Worm (Caenorhabditis elegans) whole organism, L4 larva: ENCODE data around the gene ndub-3.

Experiments used
- D1046.2 ChIP-seq: fragments of 200-800 bp; sonication (Bioruptor generic); IDR thresholded peaks from 2 replicates; pipeline ENCODE4 v1.3.6; 2022; ENCODE audit warnings: missing genetic modification characterization, missing compliant biosample characterization
- F44E2.7 ChIP-seq: fragments of 200-800 bp; sonication (Bioruptor generic); IDR thresholded peaks from 2 replicates; pipeline ENCODE4 v2.1.2; 2022; ENCODE audit warnings: missing genetic modification characterization, missing compliant biosample characterization
- ama-1 ChIP-seq: fragments of 150-350 bp; optimal IDR thresholded peaks from 2 replicates; lab custom pipeline; 2014; ENCODE audit warnings: inconsistent platforms, mixed read lengths
- ceh-44 ChIP-seq: fragments of 200-800 bp; sonication (Bioruptor generic); IDR thresholded peaks from 2 replicates; pipeline ENCODE4 v1.3.6; 2022; ENCODE audit warnings: missing genetic modification reagents, missing genetic modification characterization, missing compliant biosample characterization
- ceh-62 ChIP-seq: sonication (generic microtip); optimal IDR thresholded peaks from 2 replicates; lab custom pipeline; 2017; ENCODE audit warnings: missing biosample characterization, missing genetic modification characterization
- ces-1 ChIP-seq: fragments of 150-350 bp; sonication (generic microtip); optimal IDR thresholded peaks from 4 replicates; lab custom pipeline; 2014; ENCODE audit warnings: missing biosample characterization, missing genetic modification reagents, missing genetic modification characterization
- cey-2 ChIP-seq: sonication (generic microtip); optimal IDR thresholded peaks from 3 replicates; lab custom pipeline; 2017; ENCODE audit warnings: missing genetic modification characterization, mild to moderate bottlenecking, missing compliant biosample characterization, antibody characterized with exemption, borderline replicate concordance; ENCODE audit not compliant: insufficient read depth
- daf-12 ChIP-seq: fragments of 150-350 bp; optimal IDR thresholded peaks from 2 replicates; lab custom pipeline; 2014; ENCODE audit warnings: missing biosample characterization, missing genetic modification reagents, missing genetic modification characterization
- daf-16 ChIP-seq, 3 experiments: sonication (generic microtip); optimal IDR thresholded peaks; 2 replicates each; lab custom pipeline; 2016 to 2017; ENCODE audit warnings: missing genetic modification characterization in 3 of 3, missing genetic modification reagents in 3 of 3, mild to moderate bottlenecking in 2 of 3, missing compliant biosample characterization in 2 of 3, missing biosample characterization in 1 of 3, moderate library complexity in 1 of 3
- dpl-1 ChIP-seq: fragments of 150-350 bp; optimal IDR thresholded peaks from 2 replicates; lab custom pipeline; 2014; ENCODE audit warnings: missing biosample characterization, missing genetic modification reagents, missing genetic modification characterization
- duxl-1 ChIP-seq: sonication (generic microtip); optimal IDR thresholded peaks from 2 replicates; lab custom pipeline; 2016; ENCODE audit warnings: mild to moderate bottlenecking, missing genetic modification characterization, moderate library complexity, missing compliant biosample characterization; ENCODE audit not compliant: poor library complexity
- dve-1 ChIP-seq: sonication (generic microtip); optimal IDR thresholded peaks from 2 replicates; lab custom pipeline; 2017; ENCODE audit warnings: antibody characterized with exemption, mild to moderate bottlenecking, missing genetic modification characterization, missing compliant biosample characterization; ENCODE audit not compliant: insufficient read depth
- hif-1 ChIP-seq, 2 experiments: sonication (generic microtip); optimal IDR thresholded peaks; 2 replicates each; lab custom pipeline; 2016 to 2017; ENCODE audit warnings: missing compliant biosample characterization in 2 of 2, missing genetic modification characterization in 2 of 2, missing genetic modification reagents in 2 of 2, missing genotype in 2 of 2, mild to moderate bottlenecking in 1 of 2
- hlh-11 ChIP-seq: fragments of 200-800 bp; sonication (Bioruptor generic); optimal IDR thresholded peaks from 2 replicates; lab custom pipeline; 2018; ENCODE audit warnings: mild to moderate bottlenecking, missing genetic modification characterization, missing compliant biosample characterization
- hlh-30 ChIP-seq: sonication (generic microtip); optimal IDR thresholded peaks from 2 replicates; lab custom pipeline; 2017; ENCODE audit warnings: antibody characterized with exemption, mild to moderate bottlenecking, missing genetic modification characterization, missing compliant biosample characterization; ENCODE audit not compliant: insufficient read depth
- hmg-1.1 ChIP-seq: fragments of 200-800 bp; sonication (Bioruptor generic); IDR thresholded peaks from 2 replicates; pipeline ENCODE4 v1.3.6; 2022; ENCODE audit warnings: missing genetic modification reagents, missing genetic modification characterization, missing compliant biosample characterization
- lin-38 ChIP-seq: fragments of 200-800 bp; sonication (Bioruptor generic); IDR thresholded peaks from 2 replicates; pipeline ENCODE4 v1.3.6; 2022; ENCODE audit warnings: missing genetic modification reagents, missing genetic modification characterization, missing compliant biosample characterization
- lin-39 ChIP-seq: fragments of 150-350 bp; optimal IDR thresholded peaks from 2 replicates; lab custom pipeline; 2014; ENCODE audit warnings: missing biosample characterization, missing genetic modification reagents, missing genetic modification characterization
- lsy-2 ChIP-seq, 2 experiments: fragments of 150-350 bp in 1 of 2; sonication (generic microtip) in 1 of 2; optimal IDR thresholded peaks; 2 replicates each; lab custom pipeline; 2014 to 2017; ENCODE audit warnings: missing biosample characterization in 2 of 2, missing genetic modification characterization in 2 of 2
- mdl-1 ChIP-seq, 2 experiments: fragments of 150-350 bp in 1 of 2; sonication (generic microtip) in 1 of 2; optimal IDR thresholded peaks; 2 replicates each; lab custom pipeline; 2014 to 2017; ENCODE audit warnings: missing biosample characterization in 2 of 2, missing genetic modification characterization in 2 of 2
- mep-1 ChIP-seq: fragments of 150-350 bp; sonication (generic microtip); optimal IDR thresholded peaks from 3 replicates; lab custom pipeline; 2014; ENCODE audit warnings: missing biosample characterization, missing genetic modification characterization
- mes-2 ChIP-seq: sonication (generic microtip); optimal IDR thresholded peaks from 2 replicates; lab custom pipeline; 2016; ENCODE audit warnings: missing genotype, mild to moderate bottlenecking, missing genetic modification characterization, missing compliant biosample characterization; ENCODE audit not compliant: poor library complexity, severe bottlenecking
- mxl-3 ChIP-seq: fragments of 200-800 bp; sonication (Bioruptor generic); optimal IDR thresholded peaks from 2 replicates; lab custom pipeline; 2018; ENCODE audit warnings: mild to moderate bottlenecking, missing genetic modification characterization, missing compliant biosample characterization
- nhr-111 ChIP-seq: fragments of 200-800 bp; sonication (Bioruptor generic); optimal IDR thresholded peaks from 2 replicates; lab custom pipeline; 2018; ENCODE audit warnings: mild to moderate bottlenecking, missing genetic modification characterization, missing compliant biosample characterization
- nhr-25 ChIP-seq: sonication (generic microtip); optimal IDR thresholded peaks from 2 replicates; lab custom pipeline; 2017; ENCODE audit warnings: missing genetic modification characterization, mild to moderate bottlenecking, missing compliant biosample characterization, antibody characterized with exemption, moderate library complexity, borderline replicate concordance; ENCODE audit not compliant: insufficient read depth
- nhr-6 ChIP-seq: fragments of 150-350 bp; optimal IDR thresholded peaks from 2 replicates; lab custom pipeline; 2014; ENCODE audit warnings: missing biosample characterization, missing genetic modification characterization
- nhr-76 ChIP-seq: fragments of 150-350 bp; optimal IDR thresholded peaks from 2 replicates; lab custom pipeline; 2014; ENCODE audit warnings: missing biosample characterization, missing genetic modification characterization
- pha-4 ChIP-seq, 2 experiments: fragments of 150-350 bp in 1 of 2; fragments of 200-800 bp in 1 of 2; sonication (Bioruptor generic) in 1 of 2; IDR thresholded peaks in 1 of 2; optimal IDR thresholded peaks in 1 of 2; 2 replicates each; pipeline versions ENCODE4 v1.3.6 to Lab custom; 2014 to 2022; ENCODE audit warnings: missing genetic modification characterization in 2 of 2, missing genetic modification reagents in 2 of 2, missing biosample characterization in 1 of 2, missing compliant biosample characterization in 1 of 2
- php-3 ChIP-seq: fragments of 200-800 bp; sonication (Bioruptor generic); IDR thresholded peaks from 2 replicates; pipeline ENCODE4 v1.3.6; 2022; ENCODE audit warnings: missing genetic modification reagents, missing genetic modification characterization, missing compliant biosample characterization
- pqm-1 ChIP-seq: sonication (generic microtip); optimal IDR thresholded peaks from 2 replicates; lab custom pipeline; 2017; ENCODE audit warnings: missing biosample characterization, missing genetic modification characterization
- set-16 ChIP-seq: fragments of 200-800 bp; sonication (Bioruptor generic); IDR thresholded peaks from 2 replicates; pipeline ENCODE4 v1.3.6; 2022; ENCODE audit warnings: missing genetic modification reagents, missing genetic modification characterization, missing compliant biosample characterization
- snpc-4 ChIP-seq: fragments of 150-350 bp; optimal IDR thresholded peaks from 2 replicates; lab custom pipeline; 2014; ENCODE audit warnings: missing biosample characterization, missing genetic modification characterization
- unc-62 ChIP-seq, 3 experiments: fragments of 150-350 bp in 1 of 3; sonication (generic microtip); optimal IDR thresholded peaks in 2 of 3; peaks in 1 of 3; 1 replicate in 1 of 3; 2 replicates in 2 of 3; lab custom pipeline; 2014 to 2017; ENCODE audit warnings: missing biosample characterization in 3 of 3, missing genetic modification characterization in 3 of 3, missing genetic modification reagents in 3 of 3, missing genotype in 1 of 3
- zag-1 ChIP-seq: fragments of 150-350 bp; optimal IDR thresholded peaks from 2 replicates; lab custom pipeline; 2014; ENCODE audit warnings: missing biosample characterization, missing genetic modification characterization
- zip-11 ChIP-seq: fragments of 200-800 bp; sonication (Bioruptor generic); IDR thresholded peaks from 2 replicates; pipeline ENCODE4 v1.3.6; 2022; ENCODE audit warnings: missing genetic modification characterization, missing compliant biosample characterization
- zip-2 ChIP-seq: fragments of 150-350 bp; optimal IDR thresholded peaks from 2 replicates; lab custom pipeline; 2014; ENCODE audit warnings: missing biosample characterization, missing genetic modification characterization
- ztf-11 ChIP-seq: fragments of 150-350 bp; optimal IDR thresholded peaks from 2 replicates; lab custom pipeline; 2014; ENCODE audit warnings: missing biosample characterization, missing genetic modification characterization
- ztf-7 ChIP-seq: fragments of 150-350 bp; optimal IDR thresholded peaks from 2 replicates; lab custom pipeline; 2014; ENCODE audit warnings: missing biosample characterization, missing genetic modification characterization

ndub-3 gene

ce11 chrII:8929771-8930170 lies 34.9 kb downstream of the ndub-3 start, which contains the start of gene mrpl-50 (continued):
- TF ChIP-seq nhr-25 (tag; lab: Kevin White, UChicago) (no peak), snpc-4 (tag; lab: Kevin White, UChicago) (no peak), daf-12 (tag; lab: Kevin White, UChicago) (no peak), set-16 (GFP tag; lab: Robert Waterston, UW) (peak; percentile 13; the same call in 1 of the 2 replicates), D1046.2 (GFP tag; lab: Robert Waterston, UW) (no peak), ceh-44 (GFP tag; lab: Robert Waterston, UW) (no peak), hif-1 (tag; optimal IDR thresholded peaks at IDR 0.05; lab: Kevin White, UChicago) (no peak), hlh-30 (tag; lab: Kevin White, UChicago) (no peak), mxl-3 (no peak), nhr-6 (no peak), zip-11 (GFP tag; lab: Robert Waterston, UW) (no peak), mdl-1 (tag; optimal IDR thresholded peaks at IDR 0.05; lab: Kevin White, UChicago) (no peak), F44E2.7 (no peak)

- no peak for TF ChIP-seq lin-39
- no peak for TF ChIP-seq duxl-1 (tag; lab: Kevin White, UChicago)
- peak; percentile 51; the same call in 1 of the 2 replicates for TF ChIP-seq hmg-1.1 (GFP tag; lab: Robert Waterston, UW)
- no peak for TF ChIP-seq hlh-11 (tag; lab: Kevin White, UChicago)
- TF ChIP-seq nhr-111 (GFP tag; lab: Kevin White, UChicago): no peak
- no peak for TF ChIP-seq zag-1
- peak in 1 of 2 experiments; percentile 66 for TF ChIP-seq lsy-2 (tag; optimal IDR thresholded peaks at IDR 0.05; lab: Kevin White, UChicago)
- TF ChIP-seq set-16 (GFP tag; lab: Robert Waterston, UW): no peak
- no peak for TF ChIP-seq zip-2 (tag; lab: Kevin White, UChicago)
- no peak for TF ChIP-seq pqm-1 (tag; lab: Kevin White, UChicago)
- no peak for TF ChIP-seq ztf-11 (tag; lab: Kevin White, UChicago)
- TF ChIP-seq unc-62 (GFP tag; optimal IDR thresholded peaks at IDR 0.05 in 1 of 2; lab: Kevin White, UChicago): no peak
- no peak for TF ChIP-seq unc-62 (tag; optimal IDR thresholded peaks at IDR 0.05; lab: Kevin White, UChicago)
- no peak for TF ChIP-seq ceh-62 (tag; lab: Kevin White, UChicago)
- TF ChIP-seq php-3 (GFP tag; lab: Robert Waterston, UW): no peak
- no peak for TF ChIP-seq daf-16 (GFP tag; optimal IDR thresholded peaks at IDR 0.05; lab: Kevin White, UChicago)
- no peak for TF ChIP-seq daf-16 (tag; optimal IDR thresholded peaks at IDR 0.05; lab: Kevin White, UChicago)
- no peak for TF ChIP-seq mxl-3
- no peak for TF ChIP-seq pha-4 (GFP tag; IDR thresholded peaks at IDR 0.05; lab: Robert Waterston, UW)
- TF ChIP-seq pha-4 (tag; optimal IDR thresholded peaks at IDR 0.05; lab: Kevin White, UChicago): no peak
- TF ChIP-seq mep-1 (tag; lab: Kevin White, UChicago): peak; percentile 54
- no peak for TF ChIP-seq ces-1
- peak; percentile 10 for TF ChIP-seq ama-1 (lab: Kevin White, UChicago)
- peak; percentile 16 for TF ChIP-seq hlh-30 (tag; lab: Kevin White, UChicago)
- TF ChIP-seq cey-2: no peak
- TF ChIP-seq dve-1 (tag; lab: Kevin White, UChicago): peak; percentile 9
- peak; percentile 89 for TF ChIP-seq lin-38 (GFP tag; lab: Robert Waterston, UW)
- TF ChIP-seq dpl-1 (GFP tag; lab: Kevin White, UChicago): peak; percentile 42
- TF ChIP-seq ztf-7 (tag; lab: Kevin White, UChicago): no peak
- TF ChIP-seq nhr-76 (tag; lab: Kevin White, UChicago): no peak
- TF ChIP-seq mes-2 (tag; lab: Kevin White, UChicago): peak; percentile 89
- TF ChIP-seq ceh-44 (GFP tag; lab: Robert Waterston, UW): 0 out of 2 replicates have a peak, but pooled peaks have one; percentile 9
- peak in 1 of 2 experiments; percentile 54 for TF ChIP-seq hif-1 (tag; optimal IDR thresholded peaks at IDR 0.05; lab: Kevin White, UChicago)
Measured at ce11 chrII:8927253-8927791, 37.4 kb downstream of the ndub-3 start, which contains the start of gene cct-2. Gene cct-2 (plus strand): TSS chrII:8927741.
